Fruit fly (Drosophila melanogaster) whole organism, embryonic: Measurements from ENCODE around the gene vers.

Source experiments
- ATbp ChIP-seq: fragments of 200-800 bp; sonication (Bioruptor generic); optimal IDR thresholded peaks from 2 replicates; lab custom pipeline; 2017; ENCODE audit warnings: missing biosample characterization, mild to moderate bottlenecking, missing genetic modification characterization, missing genetic modification reagents
- Ada2b ChIP-seq: fragments of 200-800 bp; sonication (Bioruptor generic); IDR thresholded peaks from 2 replicates; pipeline ENCODE4 v1.3.6; 2022; ENCODE audit warnings: missing biosample characterization, missing genetic modification characterization
- Adf1 ChIP-seq: fragments of 200-800 bp; sonication (Bioruptor generic); IDR thresholded peaks from 2 replicates; pipeline ENCODE4 v1.3.6; 2022; ENCODE audit warnings: missing biosample characterization, missing genetic modification characterization
- BEAF-32 ChIP-seq: fragments of 200-800 bp; sonication (Bioruptor generic); optimal IDR thresholded peaks from 3 replicates; lab custom pipeline; 2017; ENCODE audit warnings: missing biosample characterization, missing genetic modification characterization, mild to moderate bottlenecking, moderate library complexity, missing genetic modification reagents
- CG10321 ChIP-seq: fragments of 200-800 bp; sonication (Bioruptor generic); IDR thresholded peaks from 2 replicates; pipeline ENCODE4 v1.3.6; 2022; ENCODE audit warnings: missing biosample characterization, missing genetic modification characterization
- CG10979 ChIP-seq: fragments of 200-800 bp; sonication (Bioruptor generic); optimal IDR thresholded peaks from 2 replicates; lab custom pipeline; 2018; ENCODE audit warnings: missing biosample characterization, mild to moderate bottlenecking, missing genetic modification characterization, moderate library complexity
- CG11247 ChIP-seq: fragments of 200-800 bp; sonication (Bioruptor generic); IDR thresholded peaks from 2 replicates; pipeline ENCODE4 v1.3.6; 2022; ENCODE audit warnings: missing biosample characterization, missing genetic modification characterization
- CG12071 ChIP-seq: fragments of 200-800 bp; sonication (Bioruptor generic); optimal IDR thresholded peaks from 3 replicates; lab custom pipeline; 2018; ENCODE audit warnings: missing biosample characterization, mild to moderate bottlenecking, missing genetic modification characterization
- CG12155 ChIP-seq: fragments of 200-800 bp; sonication (Bioruptor generic); optimal IDR thresholded peaks from 3 replicates; lab custom pipeline; 2016; ENCODE audit warnings: missing biosample characterization, missing genetic modification characterization
- CG13424 ChIP-seq: fragments of 200-800 bp; sonication (Bioruptor generic); optimal IDR thresholded peaks from 2 replicates; lab custom pipeline; 2019; ENCODE audit warnings: missing biosample characterization, mild to moderate bottlenecking, missing genetic modification characterization, moderate library complexity
- CG16813 ChIP-seq: fragments of 200-800 bp; sonication (Bioruptor generic); IDR thresholded peaks from 3 replicates; pipeline ENCODE4 v1.3.6; 2022; ENCODE audit warnings: missing biosample characterization, missing genetic modification characterization; ENCODE audit not compliant: partially characterized antibody
- CG16863 ChIP-seq: fragments of 200-800 bp; sonication (Bioruptor generic); optimal IDR thresholded peaks from 3 replicates; lab custom pipeline; 2016; ENCODE audit warnings: missing biosample characterization, missing genetic modification characterization
- CG17568 ChIP-seq: fragments of 200-800 bp; sonication (Bioruptor generic); optimal IDR thresholded peaks from 2 replicates; lab custom pipeline; 2018; ENCODE audit warnings: missing biosample characterization, mild to moderate bottlenecking, missing genetic modification characterization, moderate library complexity
- CG1832 ChIP-seq: fragments of 200-800 bp; sonication (Bioruptor generic); optimal IDR thresholded peaks from 2 replicates; lab custom pipeline; 2017; ENCODE audit warnings: missing biosample characterization, mild to moderate bottlenecking, missing genetic modification characterization, inconsistent platforms
- CG18599 ChIP-seq: fragments of 200-800 bp; sonication (Bioruptor generic); optimal IDR thresholded peaks from 3 replicates; lab custom pipeline; 2017; ENCODE audit warnings: missing biosample characterization, missing genetic modification characterization, mild to moderate bottlenecking, moderate library complexity, missing genetic modification reagents
- CG18764 ChIP-seq: fragments of 200-800 bp; sonication (Bioruptor generic); optimal IDR thresholded peaks from 3 replicates; lab custom pipeline; 2016; ENCODE audit warnings: missing biosample characterization, missing genetic modification characterization
- CG2129 ChIP-seq: fragments of 200-800 bp; sonication (Bioruptor generic); IDR thresholded peaks from 2 replicates; pipeline ENCODE4 v1.3.6; 2022; ENCODE audit warnings: missing biosample characterization, missing genetic modification characterization; ENCODE audit not compliant: partially characterized antibody
- CG3065 ChIP-seq: fragments of 200-800 bp; sonication (Bioruptor generic); optimal IDR thresholded peaks from 2 replicates; lab custom pipeline; 2016; ENCODE audit warnings: missing biosample characterization, missing genetic modification characterization
- CG31224 ChIP-seq: fragments of 200-800 bp; sonication (Bioruptor generic); IDR thresholded peaks from 2 replicates; pipeline ENCODE4 v1.3.6; 2022; ENCODE audit warnings: missing biosample characterization, missing genetic modification characterization
- CG33213 ChIP-seq: fragments of 200-800 bp; sonication (Bioruptor generic); optimal IDR thresholded peaks from 3 replicates; lab custom pipeline; 2016; ENCODE audit warnings: missing biosample characterization, missing genetic modification characterization
- CG5180 ChIP-seq: fragments of 200-800 bp; sonication (Bioruptor generic); optimal IDR thresholded peaks from 3 replicates; lab custom pipeline; 2017; ENCODE audit warnings: missing biosample characterization, missing genetic modification characterization, mild to moderate bottlenecking, moderate library complexity, missing genetic modification reagents
- CG5953 ChIP-seq: fragments of 200-800 bp; sonication (Bioruptor generic); IDR thresholded peaks from 2 replicates; pipeline ENCODE4 v1.3.6; 2022; ENCODE audit warnings: missing biosample characterization, missing genetic modification characterization
- CG6654 ChIP-seq: fragments of 200-800 bp; sonication (Bioruptor generic); optimal IDR thresholded peaks from 2 replicates; lab custom pipeline; 2017; ENCODE audit warnings: missing biosample characterization, mild to moderate bottlenecking, missing genetic modification characterization
- CG9215 ChIP-seq: fragments of 200-800 bp; sonication (Bioruptor generic); IDR thresholded peaks from 2 replicates; pipeline ENCODE4 v1.3.6; 2022; ENCODE audit warnings: missing biosample characterization, missing genetic modification characterization
- CG9932 ChIP-seq: fragments of 200-800 bp; sonication (Bioruptor generic); IDR thresholded peaks from 2 replicates; pipeline ENCODE4 v1.3.6; 2022; ENCODE audit warnings: missing biosample characterization, missing genetic modification characterization
- CTCF ChIP-seq: fragments of 200-800 bp; sonication (Bioruptor generic); optimal IDR thresholded peaks from 2 replicates; lab custom pipeline; 2017; ENCODE audit warnings: missing biosample characterization, mild to moderate bottlenecking, missing genetic modification characterization, moderate library complexity
- D19A ChIP-seq: fragments of 200-800 bp; optimal IDR thresholded peaks from 3 replicates; lab custom pipeline; 2019; ENCODE audit warnings: missing biosample characterization, mild to moderate bottlenecking, missing genetic modification characterization, moderate library complexity
- D19B ChIP-seq: fragments of 200-800 bp; sonication (Bioruptor generic); optimal IDR thresholded peaks from 2 replicates; lab custom pipeline; 2017; ENCODE audit warnings: missing biosample characterization, mild to moderate bottlenecking, missing genetic modification characterization
- Dll ChIP-seq: fragments of 200-800 bp; sonication (Bioruptor generic); IDR thresholded peaks from 4 replicates; pipeline ENCODE4 v1.3.6; 2022; ENCODE audit warnings: missing biosample characterization, missing genetic modification characterization; ENCODE audit not compliant: partially characterized antibody
- Ets65A ChIP-seq: fragments of 200-800 bp; sonication (Bioruptor generic); peaks from one replicate; lab custom pipeline; 2016; ENCODE audit warnings: missing biosample characterization, missing genetic modification characterization
- Hr3 ChIP-seq: fragments of 200-800 bp; sonication (Bioruptor generic); optimal IDR thresholded peaks from 3 replicates; lab custom pipeline; 2016; ENCODE audit warnings: missing biosample characterization, missing genetic modification characterization
- Hr78 ChIP-seq, 2 experiments: fragments of 200-800 bp in 1 of 2; fragments of >200 bp in 1 of 2; sonication (Bioruptor generic) in 1 of 2; optimal IDR thresholded peaks; 2 replicates each; lab custom pipeline; 2017 to 2019; ENCODE audit warnings: missing biosample characterization in 2 of 2, missing genetic modification characterization in 2 of 2, mild to moderate bottlenecking in 1 of 2, moderate library complexity in 1 of 2
- MESR4 ChIP-seq: fragments of 200-800 bp; sonication (Bioruptor generic); optimal IDR thresholded peaks from 2 replicates; lab custom pipeline; 2018; ENCODE audit warnings: missing biosample characterization, mild to moderate bottlenecking, missing genetic modification characterization, moderate library complexity
- NFAT ChIP-seq: fragments of 200-800 bp; sonication (Bioruptor generic); IDR thresholded peaks from 2 replicates; pipeline ENCODE4 v1.3.6; 2022; ENCODE audit warnings: missing biosample characterization, missing genetic modification characterization
- Oaz ChIP-seq: fragments of 200-800 bp; sonication (Bioruptor generic); IDR thresholded peaks from 2 replicates; pipeline ENCODE4 v1.3.6; 2022; ENCODE audit warnings: missing biosample characterization, missing genetic modification characterization
- TFAM ChIP-seq: fragments of 200-800 bp; sonication (Bioruptor generic); optimal IDR thresholded peaks from 2 replicates; lab custom pipeline; 2017; ENCODE audit warnings: missing biosample characterization, missing genetic modification characterization, inconsistent platforms
- Tbp ChIP-seq: fragments of >200 bp; optimal IDR thresholded peaks from 2 replicates; lab custom pipeline; 2018; ENCODE audit warnings: missing biosample characterization, missing genetic modification characterization
- YL-1 ChIP-seq: fragments of 200-800 bp; sonication (Bioruptor generic); optimal IDR thresholded peaks from 3 replicates; lab custom pipeline; 2017; ENCODE audit warnings: missing biosample characterization, mild to moderate bottlenecking, missing genetic modification characterization
- br ChIP-seq: fragments of >200 bp; optimal IDR thresholded peaks from 2 replicates; lab custom pipeline; 2017
- danr ChIP-seq: fragments of 200-800 bp; sonication (Bioruptor generic); IDR thresholded peaks from 2 replicates; pipeline ENCODE4 v1.3.6; 2022; ENCODE audit warnings: missing biosample characterization, missing genetic modification characterization
- en ChIP-seq: fragments of 200-800 bp; sonication (Bioruptor generic); optimal IDR thresholded peaks from 2 replicates; lab custom pipeline; 2016; ENCODE audit warnings: missing biosample characterization, missing genetic modification characterization
- fd102C ChIP-seq: fragments of 200-800 bp; sonication (Bioruptor generic); optimal IDR thresholded peaks from 2 replicates; lab custom pipeline; 2018; ENCODE audit warnings: missing biosample characterization, mild to moderate bottlenecking, missing genetic modification characterization, moderate library complexity
- oc ChIP-seq: fragments of 200-800 bp; sonication (Bioruptor generic); optimal IDR thresholded peaks from 2 replicates; lab custom pipeline; 2018; ENCODE audit warnings: missing biosample characterization, mild to moderate bottlenecking, missing genetic modification characterization, moderate library complexity
- pzg ChIP-seq: fragments of 200-800 bp; sonication (Bioruptor generic); optimal IDR thresholded peaks from 3 replicates; lab custom pipeline; 2018; ENCODE audit warnings: missing biosample characterization, mild to moderate bottlenecking, missing genetic modification characterization, moderate library complexity
- ro ChIP-seq: fragments of 200-800 bp; sonication (Bioruptor generic); IDR thresholded peaks from 2 replicates; pipeline ENCODE4 v1.3.6; 2022; ENCODE audit warnings: missing biosample characterization, missing genetic modification characterization
- shn ChIP-seq: fragments of 200-800 bp; sonication (Bioruptor generic); optimal IDR thresholded peaks from 3 replicates; lab custom pipeline; 2016; ENCODE audit warnings: missing biosample characterization, missing genetic modification characterization
- slou ChIP-seq: fragments of 200-800 bp; sonication (Bioruptor generic); optimal IDR thresholded peaks from 3 replicates; lab custom pipeline; 2016; ENCODE audit warnings: missing biosample characterization, missing genetic modification characterization
- sna ChIP-seq: fragments of 200-800 bp; sonication (Bioruptor generic); IDR thresholded peaks from 2 replicates; pipeline ENCODE4 v1.3.6; 2022; ENCODE audit warnings: missing biosample characterization, missing genetic modification characterization; ENCODE audit not compliant: partially characterized antibody
- trem ChIP-seq: fragments of 200-800 bp; optimal IDR thresholded peaks from 3 replicates; lab custom pipeline; 2019; ENCODE audit warnings: missing biosample characterization, mild to moderate bottlenecking, missing genetic modification characterization, moderate library complexity
- trh ChIP-seq: fragments of 200-800 bp; sonication (Bioruptor generic); optimal IDR thresholded peaks from 2 replicates; lab custom pipeline; 2016; ENCODE audit warnings: missing biosample characterization, missing genetic modification characterization
- z ChIP-seq: fragments of 200-800 bp; sonication (Bioruptor generic); IDR thresholded peaks from 3 replicates; pipeline ENCODE4 v1.3.6; 2022; ENCODE audit warnings: missing biosample characterization, missing genetic modification characterization

The vers gene

dm6 chr3L:12124975-12125374 is 9.1 kb downstream of the vers start, which contains the start of gene yps (continued):
- TF ChIP-seq CG17568 (GFP tag; lab: Kevin White, UChicago) (peak; percentile 96), trem (peak; percentile 88), CG10321 (GFP tag; lab: Robert Waterston, UW) (peak; percentile 82), CG1832 (GFP tag; lab: Kevin White, UChicago) (no peak), danr (GFP tag; lab: Robert Waterston, UW) (no peak; the same call in 1 of the 2 replicates), CG33213 (GFP tag; lab: Kevin White, UChicago) (peak; percentile 98), CG2129 (GFP tag; lab: Robert Waterston, UW) (peak; percentile 33; the same call in 1 of the 2 replicates), Hr3 (peak; percentile 74), fd102C (GFP tag; lab: Kevin White, UChicago) (peak; percentile 97), D19A (tag; lab: Kevin White, UChicago) (peak; percentile 66), br (lab: Kevin White, UChicago) (no peak), sna (GFP tag; lab: Robert Waterston, UW) (peak; percentile 29; the same call in 1 of the 2 replicates), en (GFP tag; lab: Kevin White, UChicago) (peak; percentile 95), D19B (GFP tag; lab: Kevin White, UChicago) (peak; percentile 81), ro (no peak), pzg (GFP tag; lab: Kevin White, UChicago) (peak; percentile 95), ATbp (GFP tag; lab: Kevin White, UChicago) (peak; percentile 96), CG18599 (GFP tag; lab: Kevin White, UChicago) (peak; percentile 96), CG16863 (peak; percentile 84), CG3065 (GFP tag; lab: Kevin White, UChicago) (peak; percentile 85), CG12155 (GFP tag; lab: Kevin White, UChicago) (peak; percentile 88), trh (GFP tag; lab: Kevin White, UChicago) (peak; percentile 93), CG9215 (GFP tag; lab: Robert Waterston, UW) (peak; percentile 32; the same call in 1 of the 2 replicates), shn (GFP tag; lab: Kevin White, UChicago) (peak; percentile 93), TFAM (peak; percentile 87), CG5953 (peak; percentile 88), Adf1 (peak; percentile 73), MESR4 (GFP tag; lab: Kevin White, UChicago) (peak; percentile 98), Ets65A (peak; percentile 99), CG9932 (GFP tag; lab: Robert Waterston, UW) (peak; percentile 82), Ada2b (peak; percentile 77; the same call in 1 of the 2 replicates), Tbp (GFP tag; lab: Kevin White, UChicago) (no peak), slou (GFP tag; lab: Kevin White, UChicago) (peak; percentile 80), Dll (GFP tag; lab: Robert Waterston, UW) (peak; percentile 69; the same call in 3 of the 4 replicates), CG12071 (peak; percentile 97), CG31224 (GFP tag; lab: Robert Waterston, UW) (peak; percentile 78), CG11247 (GFP tag; lab: Robert Waterston, UW) (peak; percentile 91), BEAF-32 (peak; percentile 89), CG6654 (GFP tag; lab: Kevin White, UChicago) (peak; percentile 74), YL-1 (GFP tag; lab: Kevin White, UChicago) (peak; percentile 98), z (peak; percentile 73; the same call in 2 of the 3 replicates), CG16813 (GFP tag; lab: Robert Waterston, UW) (peak; percentile 79), Hr78 (GFP tag; optimal IDR thresholded peaks at IDR 0.05; lab: Kevin White, UChicago) (peak in 1 of 2 experiments; percentile 41), Oaz (GFP tag; lab: Robert Waterston, UW) (peak; percentile 72), NFAT (GFP tag; lab: Robert Waterston, UW) (peak; percentile 96), CG10979 (tag; lab: Kevin White, UChicago) (peak; percentile 80), CG18764 (GFP tag; lab: Kevin White, UChicago) (peak; percentile 93), oc (tag; lab: Kevin White, UChicago) (peak; percentile 86), CG5180 (GFP tag; lab: Kevin White, UChicago) (peak; percentile 86), CG13424 (tag; lab: Kevin White, UChicago) (peak; percentile 75), CTCF (GFP tag; lab: Kevin White, UChicago) (peak; percentile 68)
